Fruit fly (Drosophila melanogaster) whole organism, wandering third instar larva: ENCODE results near the gene Apt1.

ENCODE experiments used
- Abd-B ChIP-seq: fragments of >200 bp; optimal IDR thresholded peaks from 2 replicates; lab custom pipeline; 2017; ENCODE audit warnings: missing biosample characterization, missing genetic modification characterization
- Dfd ChIP-seq: fragments of >200 bp; optimal IDR thresholded peaks from 2 replicates; lab custom pipeline; 2017; ENCODE audit warnings: missing biosample characterization, missing genetic modification characterization
- HLH106 ChIP-seq: fragments of 200-800 bp; optimal IDR thresholded peaks from 3 replicates; lab custom pipeline; 2019; ENCODE audit warnings: missing biosample characterization, mild to moderate bottlenecking, missing genetic modification characterization, moderate library complexity
- OdsH ChIP-seq: fragments of 200-800 bp; sonication (Bioruptor generic); optimal IDR thresholded peaks from 2 replicates; lab custom pipeline; 2016; ENCODE audit warnings: missing biosample characterization, mild to moderate bottlenecking, missing genetic modification characterization
- Sp1 ChIP-seq: fragments of 200-800 bp; sonication (Bioruptor generic); optimal IDR thresholded peaks from 3 replicates; lab custom pipeline; 2019; ENCODE audit warnings: missing biosample characterization, mild to moderate bottlenecking, missing genetic modification characterization, moderate library complexity
- foxo ChIP-seq, 2 experiments: fragments of 200-800 bp; sonication (Bioruptor generic); optimal IDR thresholded peaks; 2 replicates in 1 of 2; 3 replicates in 1 of 2; lab custom pipeline; 2016 to 2017; ENCODE audit warnings: missing biosample characterization in 2 of 2, missing genetic modification characterization in 2 of 2
- h ChIP-seq: fragments of 200-800 bp; sonication (Bioruptor generic); optimal IDR thresholded peaks from 3 replicates; lab custom pipeline; 2016; ENCODE audit warnings: missing biosample characterization, mild to moderate bottlenecking, missing genetic modification characterization
- woc ChIP-seq: sonication (Bioruptor generic); optimal IDR thresholded peaks from 2 replicates; lab custom pipeline; 2016; ENCODE audit warnings: missing biosample characterization, mild to moderate bottlenecking, missing genetic modification characterization

DNA sequence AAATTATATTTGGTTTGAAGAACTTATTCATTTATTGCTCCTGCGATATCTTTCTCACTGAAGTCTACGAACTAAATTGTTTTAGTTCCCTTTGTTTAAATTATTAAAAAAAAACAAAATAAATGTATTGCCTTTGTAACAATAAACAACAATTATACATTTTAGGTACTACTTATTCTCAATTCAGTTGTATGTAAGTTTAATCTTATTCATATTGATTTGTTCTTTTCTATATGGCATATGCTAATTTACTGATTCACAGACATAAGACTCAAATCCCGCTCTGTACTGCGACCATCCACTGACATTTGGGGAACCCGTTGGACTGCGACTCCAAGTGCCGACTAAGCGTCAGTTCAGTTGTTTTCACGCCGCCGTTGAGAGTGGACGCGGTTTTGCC is 3.3 kb downstream of the Apt1 start, which contains the start of gene CG32091:
- TF ChIP-seq HLH106 (tag; lab: Kevin White, UChicago) = no peak
- no peak for TF ChIP-seq Dfd (GFP tag; lab: Kevin White, UChicago)
- no peak for TF ChIP-seq Sp1 (GFP tag; lab: Kevin White, UChicago)
- TF ChIP-seq Abd-B (GFP tag; lab: Kevin White, UChicago) = no peak
- TF ChIP-seq foxo (GFP tag; optimal IDR thresholded peaks at IDR 0.05; lab: Kevin White, UChicago) = no peak
- no peak for TF ChIP-seq h (GFP tag; lab: Kevin White, UChicago)
- no peak for TF ChIP-seq woc (GFP tag; lab: Kevin White, UChicago)
- no peak for TF ChIP-seq OdsH
